Fruit fly (Drosophila melanogaster): ENCODE measurements around the gene CG10600.
A peak's percentile ranks its signal among the peaks of the same experiment; 100 is the strongest.

The CG10600 gene

dm6 chr2L:18839143-18839872 is at the start of gene CG10600 (continued):
- no peak for TF ChIP-seq CG15479 (GFP tag; optimal IDR thresholded peaks at IDR 0.05)
- peak in 1 of 2 experiments; percentile 44 for TF ChIP-seq crp (GFP tag; optimal IDR thresholded peaks at IDR 0.05)
- TF ChIP-seq CG9817 (tag; optimal IDR thresholded peaks at IDR 0.05): peak; percentile 72
- TF ChIP-seq Hmx (GFP tag; optimal IDR thresholded peaks at IDR 0.05): peak; percentile 53
- TF ChIP-seq Elba2 (GFP tag; optimal IDR thresholded peaks at IDR 0.05): peak; percentile 43
- no peak for TF ChIP-seq CG43689 (GFP tag; IDR thresholded peaks at IDR 0.05)
- TF ChIP-seq danr (GFP tag; IDR thresholded peaks at IDR 0.05): no peak
- peak; percentile 93 for TF ChIP-seq HmgZ (tag; optimal IDR thresholded peaks at IDR 0.05)
- peak; percentile 58 for TF ChIP-seq CG4730 (GFP tag; IDR thresholded peaks at IDR 0.05)
- TF ChIP-seq seq (GFP tag; IDR thresholded peaks at IDR 0.05): no peak
- TF ChIP-seq CG8281 (tag; optimal IDR thresholded peaks at IDR 0.05): no peak
- peak; percentile 95 for TF ChIP-seq CG15514 (GFP tag; optimal IDR thresholded peaks at IDR 0.05)
- peak; percentile 99 for TF ChIP-seq Ets65A (GFP tag)
- TF ChIP-seq bbx (GFP tag; IDR thresholded peaks at IDR 0.05; ENCODE audit: partially characterized antibody): peak; percentile 93
- TF ChIP-seq phol (tag; optimal IDR thresholded peaks at IDR 0.05): peak; percentile 69
- no peak for TF ChIP-seq dan (GFP tag; IDR thresholded peaks at IDR 0.05)
- peak; percentile 70 for TF ChIP-seq CG4820 (GFP tag; optimal IDR thresholded peaks at IDR 0.05)
- TF ChIP-seq zen (tag; optimal IDR thresholded peaks at IDR 0.05): peak; percentile 73
- TF ChIP-seq MESR4 (GFP tag; optimal IDR thresholded peaks at IDR 0.05): peak; percentile 84
- peak; percentile 94 for TF ChIP-seq CG14710 (tag; optimal IDR thresholded peaks at IDR 0.05)
- TF ChIP-seq CG13894 (tag; optimal IDR thresholded peaks at IDR 0.05): peak; percentile 83
- peak; percentile 64 for TF ChIP-seq klu (GFP tag; IDR thresholded peaks at IDR 0.05)
- peak; percentile 88 for TF ChIP-seq zen2 (GFP tag; IDR thresholded peaks at IDR 0.05; ENCODE audit: partially characterized antibody)
- TF ChIP-seq ind (GFP tag; optimal IDR thresholded peaks at IDR 0.05): peak; percentile 86
- peak; percentile 87 for TF ChIP-seq CG17186 (GFP tag; optimal IDR thresholded peaks at IDR 0.05)
- TF ChIP-seq CG34224 (GFP tag; IDR thresholded peaks at IDR 0.05; ENCODE audit: partially characterized antibody): peak; percentile 88; the same call in 2 of the 3 replicates
- peak; percentile 76 for TF ChIP-seq emc (GFP tag; optimal IDR thresholded peaks at IDR 0.05)
- peak; percentile 86 for TF ChIP-seq CG32532 (GFP tag; IDR thresholded peaks at IDR 0.05)
- TF ChIP-seq Atf-2 (GFP tag; optimal IDR thresholded peaks at IDR 0.05): peak; percentile 74
- TF ChIP-seq stc (GFP tag; IDR thresholded peaks at IDR 0.05): peak; percentile 47; the same call in 1 of the 2 replicates
- TF ChIP-seq NK7.1 (GFP tag; optimal IDR thresholded peaks at IDR 0.05): peak; percentile 68
- no peak for TF ChIP-seq CG6765 (GFP tag; optimal IDR thresholded peaks at IDR 0.05)
- TF ChIP-seq nerfin-1 (tag; optimal IDR thresholded peaks at IDR 0.05): peak; percentile 64
- TF ChIP-seq CG10959 (GFP tag; IDR thresholded peaks at IDR 0.05): peak; percentile 53
- TF ChIP-seq CG3281 (GFP tag; optimal IDR thresholded peaks at IDR 0.05): peak; percentile 66
- peak; percentile 48 for TF ChIP-seq CG12071 (GFP tag; optimal IDR thresholded peaks at IDR 0.05)
- TF ChIP-seq ems (GFP tag; optimal IDR thresholded peaks at IDR 0.05): peak; percentile 86
- no peak for TF ChIP-seq Sox100B (GFP tag; optimal IDR thresholded peaks at IDR 0.05)
- no peak for TF ChIP-seq lov (optimal IDR thresholded peaks at IDR 0.05)
- TF ChIP-seq lov (GFP tag; IDR thresholded peaks at IDR 0.05): peak; percentile 70; the same call in 1 of the 3 replicates
- TF ChIP-seq CG3995 (GFP tag; optimal IDR thresholded peaks at IDR 0.05): peak; percentile 94
- peak; percentile 50 for TF ChIP-seq CG10979 (tag; optimal IDR thresholded peaks at IDR 0.05)

Measured in whole organism, embryonic.